Fruit fly (Drosophila melanogaster): Measurements from ENCODE around the gene CG44385.

dm6 chrX:11168958-11169357 is 36.7 kb upstream of the CG44385 start, which contains the start of gene Antdh:
- TF ChIP-seq CG8478 (optimal IDR thresholded peaks at IDR 0.05) (no peak), EcR (GFP tag; optimal IDR thresholded peaks at IDR 0.05) (no peak), usp (GFP tag; optimal IDR thresholded peaks at IDR 0.05) (no peak)
